Worm (Caenorhabditis elegans): ENCODE measurements around the gene C05D10.4.

ce11 chrIII:6149467-6150072, 46.9 kb upstream of the C05D10.4 start, which contains the start of the genes wht-7 and Y42G9A.1:
- TF ChIP-seq elt-3 (tag; optimal IDR thresholded peaks at IDR 0.05), result no peak
- no peak for TF ChIP-seq ama-1 (optimal IDR thresholded peaks at IDR 0.05)
- no peak for TF ChIP-seq ztf-4 (tag; optimal IDR thresholded peaks at IDR 0.05)
- TF ChIP-seq lin-39 (tag; optimal IDR thresholded peaks at IDR 0.05), result no peak
- no peak for TF ChIP-seq mdl-1 (tag; optimal IDR thresholded peaks at IDR 0.05)
- TF ChIP-seq pag-3 (tag; optimal IDR thresholded peaks at IDR 0.05; ENCODE audit: borderline replicate concordance, insufficient read depth), result no peak

Measured in whole organism, L1 larva.